Fruit fly (Drosophila melanogaster) whole organism: Measurements from ENCODE around the gene CG6051.

Source experiments
- Dll ChIP-seq: fragments of >200 bp; optimal IDR thresholded peaks from 2 replicates; lab custom pipeline; 2017
- pan ChIP-seq: fragments of >200 bp; optimal IDR thresholded peaks from 2 replicates; lab custom pipeline; 2017

DNA sequence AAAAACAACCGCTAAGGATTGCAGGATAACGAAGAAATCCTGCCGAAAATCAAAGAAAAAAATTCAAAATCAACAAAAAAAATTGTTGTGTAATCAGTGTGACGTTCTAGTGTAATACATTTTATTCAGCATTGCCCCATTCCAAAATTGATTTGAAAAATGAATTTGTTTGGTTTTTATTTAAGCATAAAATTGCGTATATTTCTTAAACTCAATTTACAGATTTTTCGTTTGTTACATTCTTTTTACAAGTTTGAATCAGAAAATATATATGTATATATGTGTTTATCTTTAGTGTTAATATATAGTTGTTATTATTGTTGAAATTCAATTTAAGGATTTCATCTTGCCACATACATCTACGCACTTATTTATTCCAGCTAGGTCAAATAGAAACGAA is 26.3 kb downstream of the CG6051 start, which contains the start of gene CG6059:
- TF ChIP-seq Dll (lab: Kevin White, UChicago) = no peak
- no peak for TF ChIP-seq pan (lab: Kevin White, UChicago)
